Worm (Caenorhabditis elegans): ENCODE measurements around the gene gcl-1.

- TF ChIP-seq mdl-1 (tag; optimal IDR thresholded peaks at IDR 0.05) (no peak), nhr-76 (tag; optimal IDR thresholded peaks at IDR 0.05) (no peak), elt-3 (tag; optimal IDR thresholded peaks at IDR 0.05) (no peak), fos-1 (tag; optimal IDR thresholded peaks at IDR 0.05) (no peak), ztf-4 (tag; optimal IDR thresholded peaks at IDR 0.05) (no peak), nhr-28 (tag; optimal IDR thresholded peaks at IDR 0.05) (no peak)
Measured at ce11 chrIV:13383763-13384436, 28.8 kb downstream of the gcl-1 start, which contains the start of gene rab-19.
